Fruit fly (Drosophila melanogaster) whole organism, embryonic: ENCODE data around the gene CG9297.

Source experiments
- Ada2b ChIP-seq: fragments of 200-800 bp; sonication (Bioruptor generic); IDR thresholded peaks from 2 replicates; pipeline ENCODE4 v1.3.6; 2022; ENCODE audit warnings: missing biosample characterization, missing genetic modification characterization
- Adf1 ChIP-seq: fragments of 200-800 bp; sonication (Bioruptor generic); IDR thresholded peaks from 2 replicates; pipeline ENCODE4 v1.3.6; 2022; ENCODE audit warnings: missing biosample characterization, missing genetic modification characterization
- CG10147 ChIP-seq: fragments of 200-800 bp; sonication (Bioruptor generic); optimal IDR thresholded peaks from 2 replicates; lab custom pipeline; 2019; ENCODE audit warnings: missing biosample characterization, mild to moderate bottlenecking, missing genetic modification characterization, moderate library complexity
- CG10959 ChIP-seq: fragments of 200-800 bp; sonication (Bioruptor generic); IDR thresholded peaks from 2 replicates; pipeline ENCODE4 v1.3.6; 2022; ENCODE audit warnings: missing biosample characterization, missing genetic modification characterization
- CG11456 ChIP-seq: fragments of 200-800 bp; sonication (Bioruptor generic); IDR thresholded peaks from 3 replicates; pipeline ENCODE4 v1.3.6; 2022; ENCODE audit warnings: missing biosample characterization, missing genetic modification characterization
- CG14710 ChIP-seq: fragments of 200-800 bp; sonication (Bioruptor generic); optimal IDR thresholded peaks from 3 replicates; lab custom pipeline; 2019; ENCODE audit warnings: missing biosample characterization, mild to moderate bottlenecking, missing genetic modification characterization, moderate library complexity
- CG15479 ChIP-seq: fragments of 200-800 bp; sonication (Bioruptor generic); optimal IDR thresholded peaks from 3 replicates; lab custom pipeline; 2019; ENCODE audit warnings: missing biosample characterization, mild to moderate bottlenecking, missing genetic modification characterization, moderate library complexity
- CG15601 ChIP-seq: fragments of 200-800 bp; sonication (Bioruptor generic); optimal IDR thresholded peaks from 3 replicates; lab custom pipeline; 2019; ENCODE audit warnings: missing biosample characterization, mild to moderate bottlenecking, missing genetic modification characterization, moderate library complexity
- CG31388 ChIP-seq: fragments of 200-800 bp; sonication (Bioruptor generic); optimal IDR thresholded peaks from 2 replicates; lab custom pipeline; 2016; ENCODE audit warnings: missing biosample characterization, missing genetic modification characterization
- CG3163 ChIP-seq: fragments of 200-800 bp; sonication (Bioruptor generic); optimal IDR thresholded peaks from 3 replicates; lab custom pipeline; 2016; ENCODE audit warnings: missing biosample characterization, missing genetic modification characterization
- CG32772 ChIP-seq: fragments of 200-800 bp; sonication (Bioruptor generic); IDR thresholded peaks from 2 replicates; pipeline ENCODE4 v1.3.6; 2022; ENCODE audit warnings: missing biosample characterization, missing genetic modification characterization
- CG3281 ChIP-seq: fragments of 200-800 bp; sonication (Bioruptor generic); optimal IDR thresholded peaks from 3 replicates; lab custom pipeline; 2017; ENCODE audit warnings: missing biosample characterization, mild to moderate bottlenecking, missing genetic modification characterization
- CG33213 ChIP-seq: fragments of 200-800 bp; sonication (Bioruptor generic); optimal IDR thresholded peaks from 3 replicates; lab custom pipeline; 2016; ENCODE audit warnings: missing biosample characterization, missing genetic modification characterization
- CG3726 ChIP-seq: fragments of 200-800 bp; sonication (Bioruptor generic); IDR thresholded peaks from 3 replicates; pipeline ENCODE4, ENCODE4 v1.3.6; 2022; ENCODE audit warnings: missing biosample characterization, missing genetic modification characterization
- CG4424 ChIP-seq: fragments of 200-800 bp; sonication (Bioruptor generic); optimal IDR thresholded peaks from 3 replicates; lab custom pipeline; 2016; ENCODE audit warnings: missing biosample characterization, missing genetic modification characterization
- CG6854 ChIP-seq: fragments of 200-800 bp; sonication (Bioruptor generic); optimal IDR thresholded peaks from 3 replicates; lab custom pipeline; 2017; ENCODE audit warnings: missing biosample characterization, mild to moderate bottlenecking, missing genetic modification characterization
- CG7786 ChIP-seq: fragments of 200-800 bp; sonication (Bioruptor generic); optimal IDR thresholded peaks from 2 replicates; lab custom pipeline; 2016; ENCODE audit warnings: missing biosample characterization, missing genetic modification characterization
- CG8388 ChIP-seq: fragments of 200-800 bp; sonication (Bioruptor generic); optimal IDR thresholded peaks from 2 replicates; lab custom pipeline; 2019; ENCODE audit warnings: missing biosample characterization, mild to moderate bottlenecking, missing genetic modification characterization, moderate library complexity
- CG8478 ChIP-seq: fragments of >200 bp; optimal IDR thresholded peaks from 2 replicates; lab custom pipeline; 2018
- CG8765 ChIP-seq: fragments of 200-800 bp; sonication (Bioruptor generic); IDR thresholded peaks from 2 replicates; pipeline ENCODE4 v1.3.6; 2022; ENCODE audit warnings: missing biosample characterization, missing genetic modification characterization
- Chrac-16 ChIP-seq: fragments of 200-800 bp; sonication (Bioruptor generic); optimal IDR thresholded peaks from 3 replicates; lab custom pipeline; 2016; ENCODE audit warnings: missing biosample characterization, missing genetic modification characterization
- Dbx ChIP-seq: fragments of 200-800 bp; sonication (Bioruptor generic); IDR thresholded peaks from 3 replicates; pipeline ENCODE4 v1.3.6; 2022; ENCODE audit warnings: missing biosample characterization, missing genetic modification characterization
- Deaf1 ChIP-seq: fragments of 200-800 bp; optimal IDR thresholded peaks from 3 replicates; lab custom pipeline; 2019; ENCODE audit warnings: missing biosample characterization, mild to moderate bottlenecking, missing genetic modification characterization, moderate library complexity
- H15 ChIP-seq: fragments of 200-800 bp; sonication (Bioruptor generic); IDR thresholded peaks from 3 replicates; pipeline ENCODE4 v1.3.6; 2022; ENCODE audit warnings: missing biosample characterization, missing genetic modification characterization
- Hand ChIP-seq: fragments of 200-800 bp; sonication (Bioruptor generic); optimal IDR thresholded peaks from 2 replicates; lab custom pipeline; 2017; ENCODE audit warnings: mild to moderate bottlenecking, missing biosample characterization, missing genetic modification reagents, missing genetic modification characterization
- Hmx ChIP-seq: fragments of 200-800 bp; sonication (Bioruptor generic); optimal IDR thresholded peaks from 2 replicates; lab custom pipeline; 2016; ENCODE audit warnings: missing biosample characterization, missing genetic modification characterization
- MTF-1 ChIP-seq: fragments of 200-800 bp; sonication (Bioruptor generic); optimal IDR thresholded peaks from 2 replicates; lab custom pipeline; 2018; ENCODE audit warnings: missing biosample characterization, mild to moderate bottlenecking, missing genetic modification characterization, borderline replicate concordance
- Mad ChIP-seq: fragments of 200-800 bp; sonication (Bioruptor generic); optimal IDR thresholded peaks from 2 replicates; lab custom pipeline; 2016; ENCODE audit warnings: missing biosample characterization, missing genetic modification characterization
- Med ChIP-seq: fragments of 200-800 bp; sonication (Bioruptor generic); peaks from one replicate; lab custom pipeline; 2016; ENCODE audit warnings: missing biosample characterization, missing genetic modification characterization, mild to moderate bottlenecking, inconsistent platforms, moderate library complexity
- Mes4 ChIP-seq: fragments of 200-800 bp; sonication (Bioruptor generic); optimal IDR thresholded peaks from 2 replicates; lab custom pipeline; 2016; ENCODE audit warnings: missing biosample characterization, missing genetic modification characterization
- Nf-YA ChIP-seq: fragments of 200-800 bp; sonication (Bioruptor generic); IDR thresholded peaks from 2 replicates; pipeline ENCODE4 v1.3.6; 2022; ENCODE audit warnings: missing biosample characterization, missing genetic modification characterization
- NfI ChIP-seq: fragments of 200-800 bp; sonication (Bioruptor generic); optimal IDR thresholded peaks from 3 replicates; lab custom pipeline; 2018; ENCODE audit warnings: missing biosample characterization, mild to moderate bottlenecking, missing genetic modification characterization, moderate library complexity
- Poxn ChIP-seq: fragments of 200-800 bp; sonication (Bioruptor generic); IDR thresholded peaks from 2 replicates; pipeline ENCODE4 v1.3.6; 2022; ENCODE audit warnings: missing biosample characterization, missing genetic modification characterization
- Ravus ChIP-seq: fragments of 200-800 bp; sonication (Bioruptor generic); IDR thresholded peaks from 2 replicates; pipeline ENCODE4 v1.3.6; 2022; ENCODE audit warnings: missing biosample characterization, missing genetic modification characterization
- Usf ChIP-seq: fragments of 200-800 bp; sonication (Bioruptor generic); optimal IDR thresholded peaks from 2 replicates; lab custom pipeline; 2017; ENCODE audit warnings: missing genotype, missing biosample characterization, missing genetic modification characterization
- btn ChIP-seq: fragments of 200-800 bp; sonication (Bioruptor generic); optimal IDR thresholded peaks from 2 replicates; lab custom pipeline; 2016; ENCODE audit warnings: missing biosample characterization, missing genetic modification characterization
- cad ChIP-seq: fragments of >200 bp; optimal IDR thresholded peaks from 2 replicates; lab custom pipeline; 2017; ENCODE audit warnings: missing biosample characterization, missing genetic modification characterization
- ems ChIP-seq: fragments of 200-800 bp; sonication (Bioruptor generic); optimal IDR thresholded peaks from 3 replicates; lab custom pipeline; 2016; ENCODE audit warnings: missing biosample characterization, missing genetic modification characterization
- ewg ChIP-seq: fragments of 200-800 bp; sonication (Bioruptor generic); optimal IDR thresholded peaks from 3 replicates; lab custom pipeline; 2017; ENCODE audit warnings: mild to moderate bottlenecking, missing biosample characterization, missing genetic modification reagents, missing genetic modification characterization
- eyg ChIP-seq: fragments of 200-800 bp; sonication (Bioruptor generic); optimal IDR thresholded peaks from 3 replicates; lab custom pipeline; 2016; ENCODE audit warnings: missing biosample characterization, missing genetic modification characterization
- fd3F ChIP-seq: fragments of 200-800 bp; sonication (Bioruptor generic); optimal IDR thresholded peaks from 2 replicates; lab custom pipeline; 2018; ENCODE audit warnings: missing biosample characterization, mild to moderate bottlenecking, missing genetic modification characterization, moderate library complexity
- ftz-f1 ChIP-seq: fragments of 200-800 bp; sonication (Bioruptor generic); optimal IDR thresholded peaks from 2 replicates; lab custom pipeline; 2016; ENCODE audit warnings: missing biosample characterization, missing genetic modification characterization
- gt ChIP-seq: fragments of 200-800 bp; sonication (Bioruptor generic); IDR thresholded peaks from 2 replicates; pipeline ENCODE4 v1.3.6; 2022; ENCODE audit warnings: missing biosample characterization, missing genetic modification characterization
- kni ChIP-seq: fragments of 200-800 bp; sonication (Bioruptor generic); optimal IDR thresholded peaks from 3 replicates; lab custom pipeline; 2017; ENCODE audit warnings: mild to moderate bottlenecking, missing biosample characterization, missing genetic modification reagents, missing genetic modification characterization
- nerfin-1 ChIP-seq: fragments of 200-800 bp; sonication (Bioruptor generic); optimal IDR thresholded peaks from 3 replicates; lab custom pipeline; 2019; ENCODE audit warnings: missing biosample characterization, mild to moderate bottlenecking, missing genetic modification characterization, moderate library complexity
- oc ChIP-seq: fragments of 200-800 bp; sonication (Bioruptor generic); optimal IDR thresholded peaks from 2 replicates; lab custom pipeline; 2018; ENCODE audit warnings: missing biosample characterization, mild to moderate bottlenecking, missing genetic modification characterization, moderate library complexity
- pzg ChIP-seq: fragments of 200-800 bp; sonication (Bioruptor generic); optimal IDR thresholded peaks from 3 replicates; lab custom pipeline; 2018; ENCODE audit warnings: missing biosample characterization, mild to moderate bottlenecking, missing genetic modification characterization, moderate library complexity
- seq ChIP-seq: fragments of 200-800 bp; sonication (Bioruptor generic); IDR thresholded peaks from 2 replicates; pipeline ENCODE4 v1.3.6; 2022; ENCODE audit warnings: missing biosample characterization, missing genetic modification characterization
- sob ChIP-seq: fragments of 200-800 bp; sonication (Bioruptor generic); IDR thresholded peaks from 2 replicates; pipeline ENCODE4 v1.3.6; 2022; ENCODE audit warnings: missing biosample characterization, missing genetic modification characterization
- tio ChIP-seq: fragments of 200-800 bp; sonication (Bioruptor generic); optimal IDR thresholded peaks from 2 replicates; lab custom pipeline; 2017; ENCODE audit warnings: missing biosample characterization, missing genetic modification characterization, inconsistent platforms
- unc-4 ChIP-seq: fragments of 200-800 bp; sonication (Bioruptor generic); IDR thresholded peaks from 2 replicates; pipeline ENCODE4 v1.3.6; 2022; ENCODE audit warnings: missing biosample characterization, missing genetic modification characterization; ENCODE audit not compliant: partially characterized antibody
- wek ChIP-seq: fragments of 200-800 bp; sonication (Bioruptor generic); optimal IDR thresholded peaks from 3 replicates; lab custom pipeline; 2018; ENCODE audit warnings: missing biosample characterization, mild to moderate bottlenecking, missing genetic modification characterization, moderate library complexity

CG9297 gene

dm6 chr3R:13779241-13779683 lies 8.0 kb downstream of the CG9297 start, which contains the start of the genes CG42375 and CG9288 (continued):
- TF ChIP-seq CG7786 (GFP tag; lab: Kevin White, UChicago) (no peak), Deaf1 (tag; lab: Kevin White, UChicago) (peak; percentile 41), nerfin-1 (tag; lab: Kevin White, UChicago) (peak; percentile 73), CG10147 (GFP tag; lab: Kevin White, UChicago) (peak; percentile 79), Usf (no peak), Mad (no peak), ems (GFP tag; lab: Kevin White, UChicago) (no peak), Poxn (no peak), CG15479 (no peak), Mes4 (no peak), unc-4 (no peak), eyg (peak; percentile 46), CG4424 (peak; percentile 69), Dbx (peak; percentile 61; the same call in 1 of the 3 replicates), CG11456 (GFP tag; lab: Robert Waterston, UW) (no peak), CG8765 (no peak), CG33213 (GFP tag; lab: Kevin White, UChicago) (peak; percentile 55), cad (GFP tag; lab: Kevin White, UChicago) (no peak), CG14710 (tag; lab: Kevin White, UChicago) (peak; percentile 86), H15 (GFP tag; lab: Robert Waterston, UW) (no peak), ftz-f1 (no peak), CG3281 (peak; percentile 82), tio (GFP tag; lab: Kevin White, UChicago) (no peak), CG8388 (GFP tag; lab: Kevin White, UChicago) (peak; percentile 70), Ravus (no peak), gt (GFP tag; lab: Robert Waterston, UW) (no peak), Hand (no peak), CG3726 (GFP tag; lab: Robert Waterston, UW) (no peak), pzg (GFP tag; lab: Kevin White, UChicago) (peak; percentile 39), Chrac-16 (GFP tag; lab: Kevin White, UChicago) (no peak), Hmx (peak; percentile 73), Adf1 (GFP tag; lab: Robert Waterston, UW) (no peak), seq (GFP tag; lab: Robert Waterston, UW) (no peak), MTF-1 (GFP tag; lab: Kevin White, UChicago) (no peak), sob (peak; percentile 58), wek (GFP tag; lab: Kevin White, UChicago) (no peak), ewg (GFP tag; lab: Kevin White, UChicago) (no peak), oc (tag; lab: Kevin White, UChicago) (no peak), CG10959 (peak; percentile 42; the same call in 1 of the 2 replicates), CG6854 (GFP tag; lab: Kevin White, UChicago) (peak; percentile 47), CG15601 (tag; lab: Kevin White, UChicago) (no peak), CG32772 (GFP tag; lab: Robert Waterston, UW) (peak; percentile 35; the same call in 1 of the 2 replicates), Med (GFP tag; lab: Kevin White, UChicago) (peak; percentile 92), fd3F (no peak), kni (GFP tag; lab: Kevin White, UChicago) (no peak), btn (no peak), Ada2b (GFP tag; lab: Robert Waterston, UW) (peak; percentile 74), NfI (no peak), CG3163 (no peak), CG8478 (lab: Kevin White, UChicago) (no peak), Nf-YA (GFP tag; lab: Robert Waterston, UW) (0 out of 2 replicates have a peak, but pooled peaks have one; percentile 52), CG31388 (GFP tag; lab: Kevin White, UChicago) (peak; percentile 56)
